Worm (Caenorhabditis elegans) whole organism, midembryonic: ENCODE data around the gene F49H12.4.

Experiments used
- flt-1 ChIP-seq: fragments of 200-800 bp; sonication (Bioruptor generic); IDR thresholded peaks from 2 replicates; pipeline ENCODE4 v1.3.6; 2022; ENCODE audit warnings: missing genetic modification characterization, missing compliant biosample characterization
- ztf-23 ChIP-seq: fragments of 200-800 bp; sonication (Bioruptor generic); IDR thresholded peaks from 2 replicates; pipeline ENCODE4 v1.3.6; 2022; ENCODE audit warnings: missing genetic modification reagents, missing genetic modification characterization, missing compliant biosample characterization

DNA sequence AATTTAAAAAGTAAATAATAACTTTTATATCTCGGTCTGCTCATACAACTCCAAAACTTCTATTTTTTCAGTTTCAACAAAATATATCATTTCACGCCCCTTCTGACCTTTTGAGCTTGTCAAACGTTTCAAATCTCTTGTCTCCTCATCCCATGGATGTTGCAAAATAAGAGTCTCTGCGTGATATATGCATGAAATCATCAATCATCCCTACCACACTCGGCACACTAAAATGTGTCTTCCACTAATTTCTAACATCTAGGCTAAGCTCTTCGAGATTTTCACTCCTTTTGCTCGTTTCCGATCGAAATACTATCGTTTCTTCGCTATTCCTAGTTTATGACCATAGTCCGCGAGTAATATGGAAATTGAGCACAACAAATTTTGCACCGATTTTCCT is 19.4 kb downstream of the F49H12.4 start:
- no peak for TF ChIP-seq ztf-23 (GFP tag; lab: Robert Waterston, UW)
- no peak for TF ChIP-seq flt-1
